Worm (Caenorhabditis elegans): ENCODE measurements around the gene H23N18.6.

DNA sequence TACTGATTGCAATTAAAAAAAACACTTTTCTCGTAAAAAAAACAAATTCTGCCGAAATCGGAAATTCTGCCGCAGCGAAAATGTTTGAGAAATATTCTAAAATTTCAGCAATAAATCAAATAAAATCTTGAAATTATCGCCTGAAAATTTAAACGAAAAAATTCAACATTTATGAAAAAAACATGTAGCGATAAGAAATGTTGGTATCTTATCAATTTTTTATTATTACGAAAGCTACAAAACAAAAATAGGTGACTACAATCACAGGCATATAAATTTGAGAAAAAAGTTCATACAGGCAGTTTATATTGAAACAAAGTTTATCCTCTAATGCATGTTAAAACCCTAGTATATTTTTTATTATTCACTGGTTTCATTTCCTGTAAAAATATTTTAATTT, 8.9 kb downstream of the H23N18.6 start, which contains the start of gene ugt-14:
- TF ChIP-seq skn-1 (tag; optimal IDR thresholded peaks at IDR 0.05) (no peak), madf-5 (GFP tag; IDR thresholded peaks at IDR 0.05) (no peak), ceh-28 (tag; optimal IDR thresholded peaks at IDR 0.05) (no peak), nhr-11 (tag; optimal IDR thresholded peaks at IDR 0.05) (no peak), mxl-2 (GFP tag; conservative IDR thresholded peaks at IDR 0.05) (no peak), nhr-237 (tag; optimal IDR thresholded peaks at IDR 0.05) (no peak), unc-130 (GFP tag; optimal IDR thresholded peaks at IDR 0.05) (no peak), saeg-2 (GFP tag; IDR thresholded peaks at IDR 0.05) (no peak), nhr-25 (tag; optimal IDR thresholded peaks at IDR 0.05; ENCODE audit: borderline replicate concordance, insufficient read depth) (no peak), unc-62 (GFP tag; optimal IDR thresholded peaks at IDR 0.05 in 1 of 2) (no peak), unc-62 (tag; optimal IDR thresholded peaks at IDR 0.05) (no peak), snpc-4 (tag; optimal IDR thresholded peaks at IDR 0.05) (no peak), hmg-1.1 (GFP tag; IDR thresholded peaks at IDR 0.05) (no peak), php-3 (GFP tag; IDR thresholded peaks at IDR 0.05) (no peak), egl-27 (tag; optimal IDR thresholded peaks at IDR 0.05) (no peak)

All from whole organism, L4 larva.